Worm (Caenorhabditis elegans): ENCODE data around the gene F10A3.4.

Gene F10A3.4

DNA sequence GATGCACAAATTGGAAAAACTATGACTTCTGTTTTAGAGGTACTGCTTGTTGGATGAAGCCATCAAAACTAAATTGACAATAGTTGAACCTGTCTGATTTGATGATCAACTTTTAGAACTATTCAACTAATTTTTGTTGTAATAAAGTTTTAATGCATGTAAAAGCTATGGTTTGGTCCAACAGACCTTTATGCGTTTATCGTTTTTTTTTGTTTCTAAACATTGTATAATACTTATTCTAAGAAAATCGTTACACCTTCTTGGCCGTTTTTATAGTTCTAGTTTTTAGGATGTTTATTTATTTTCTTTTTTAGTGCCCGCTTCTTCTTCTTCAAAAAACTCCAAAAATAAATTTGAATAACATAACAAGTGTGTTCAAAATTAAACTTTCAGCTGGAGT, 14.8 kb downstream of the F10A3.4 start, which contains the start of gene F10A3.12:
F10A3.12 (plus strand) TSS at position 301 of the 400 bp plus-strand sequence.
- TF ChIP-seq nhr-2 (tag; optimal IDR thresholded peaks at IDR 0.05) (no peak), zip-8 (tag; optimal IDR thresholded peaks at IDR 0.05) (no peak), sem-2 (GFP tag; optimal IDR thresholded peaks at IDR 0.05) (no peak)

DNA sequence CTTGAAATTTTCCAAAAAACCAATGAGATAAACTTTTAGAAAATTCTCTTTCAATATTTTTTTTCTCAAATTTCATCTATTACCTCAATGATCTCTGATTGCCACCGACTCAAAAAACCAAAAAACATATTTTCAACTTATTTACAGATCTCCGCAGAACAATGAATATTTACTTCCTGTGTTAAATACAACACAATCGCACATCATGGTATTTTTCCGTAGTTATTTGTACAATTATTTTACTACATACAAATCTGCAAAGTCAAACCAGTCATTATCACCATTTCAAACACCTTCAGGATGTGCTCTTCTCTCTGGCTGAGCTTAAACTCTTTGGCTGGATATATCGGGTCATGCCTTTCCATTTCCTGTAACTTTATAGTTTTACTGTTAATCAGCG, 17.0 kb downstream of the F10A3.4 start, which contains the start of gene str-108:
str-108 (plus strand) TSS at position 301 of the 400 bp plus-strand sequence.
- TF ChIP-seq ceh-83 (GFP tag; optimal IDR thresholded peaks at IDR 0.05) (no peak), elt-1 (tag; optimal IDR thresholded peaks at IDR 0.05; ENCODE audit: borderline replicate concordance, insufficient read depth) (no peak), lin-32 (GFP tag; optimal IDR thresholded peaks at IDR 0.05) (no peak), drap-1 (GFP tag; optimal IDR thresholded peaks at IDR 0.05) (no peak), zip-8 (tag; optimal IDR thresholded peaks at IDR 0.05) (no peak), lsy-2 (tag; optimal IDR thresholded peaks at IDR 0.05) (no peak), mep-1 (tag; optimal IDR thresholded peaks at IDR 0.05) (no peak), blmp-1 (tag; optimal IDR thresholded peaks at IDR 0.05) (no peak), mab-5 (tag; optimal IDR thresholded peaks at IDR 0.05) (no peak), ztf-11 (tag; optimal IDR thresholded peaks at IDR 0.05) (no peak), tbx-8 (GFP tag; optimal IDR thresholded peaks at IDR 0.05) (no peak), pha-4 (tag; optimal IDR thresholded peaks at IDR 0.05) (no peak), unc-39 (tag; optimal IDR thresholded peaks at IDR 0.05) (no peak), nhr-2 (tag; optimal IDR thresholded peaks at IDR 0.05) (no peak), hlh-1 (tag; optimal IDR thresholded peaks at IDR 0.05) (no peak), nhr-28 (tag; optimal IDR thresholded peaks at IDR 0.05) (no peak), ceh-39 (tag; optimal IDR thresholded peaks at IDR 0.05) (no peak), unc-62 (GFP tag; optimal IDR thresholded peaks at IDR 0.05) (no peak)

DNA sequence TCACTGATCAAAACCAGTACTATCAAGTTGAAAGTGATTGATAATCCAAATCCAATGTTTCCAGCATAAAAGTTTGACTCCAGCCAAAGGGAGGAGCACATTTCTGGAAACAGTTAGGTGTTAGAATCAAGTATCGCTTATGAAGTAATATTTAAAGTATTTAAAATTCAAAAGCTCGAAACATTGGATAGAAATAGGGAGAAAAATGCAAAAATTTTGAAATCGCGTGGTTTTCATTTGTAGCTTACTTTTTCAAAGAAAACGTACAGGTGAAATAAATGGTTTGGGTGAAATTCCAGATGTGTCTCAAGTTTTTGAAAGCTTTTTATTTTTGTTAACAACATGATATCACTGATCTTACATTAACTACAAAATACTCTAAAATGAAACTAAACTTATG, 20.1 kb downstream of the F10A3.4 start, which contains the start of gene str-111:
str-111 (minus strand) TSS at position 101 of the 400 bp plus-strand sequence.
- TF ChIP-seq mep-1 (tag; optimal IDR thresholded peaks at IDR 0.05), result no peak
- TF ChIP-seq drap-1 (GFP tag; optimal IDR thresholded peaks at IDR 0.05), result no peak
- no peak for TF ChIP-seq unc-62 (GFP tag; optimal IDR thresholded peaks at IDR 0.05)
- TF ChIP-seq sem-2 (GFP tag; optimal IDR thresholded peaks at IDR 0.05), result no peak
- no peak for TF ChIP-seq ceh-43 (GFP tag; optimal IDR thresholded peaks at IDR 0.05)

DNA sequence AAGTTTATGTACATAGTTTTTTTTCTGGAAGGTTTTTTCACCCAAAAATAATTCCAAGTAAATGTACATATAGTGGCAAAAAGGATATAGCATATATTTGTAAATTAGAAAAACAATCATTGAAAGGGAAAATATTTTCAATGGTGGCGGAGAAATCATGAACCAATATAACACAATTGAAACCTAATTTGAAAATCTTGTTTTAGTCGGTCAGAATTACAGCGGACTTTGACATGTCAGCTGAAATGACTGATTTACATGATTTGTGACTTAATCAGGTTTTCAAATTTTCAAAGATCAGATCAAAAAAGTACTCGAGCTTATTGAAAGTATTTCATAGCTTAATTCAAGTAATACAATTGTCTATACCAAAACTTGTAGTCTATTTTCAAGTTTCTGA, 22.8 kb downstream of the F10A3.4 start, which contains the start of gene K05D4.9:
K05D4.9 (minus strand) TSS at position 101 of the 400 bp plus-strand sequence.
- TF ChIP-seq ceh-83 (GFP tag; optimal IDR thresholded peaks at IDR 0.05), result no peak
- no peak for TF ChIP-seq blmp-1 (tag; optimal IDR thresholded peaks at IDR 0.05)
- no peak for TF ChIP-seq unc-62 (GFP tag; optimal IDR thresholded peaks at IDR 0.05)
- TF ChIP-seq mls-2 (tag; optimal IDR thresholded peaks at IDR 0.05), result no peak
- TF ChIP-seq drap-1 (GFP tag; optimal IDR thresholded peaks at IDR 0.05), result no peak
- TF ChIP-seq mep-1 (tag; optimal IDR thresholded peaks at IDR 0.05), result no peak
- no peak for TF ChIP-seq lin-13 (tag; optimal IDR thresholded peaks at IDR 0.05)
- TF ChIP-seq hlh-1 (tag; optimal IDR thresholded peaks at IDR 0.05), result no peak
- no peak for TF ChIP-seq tbx-8 (GFP tag; optimal IDR thresholded peaks at IDR 0.05)
- no peak for TF ChIP-seq elt-1 (tag; optimal IDR thresholded peaks at IDR 0.05; ENCODE audit: borderline replicate concordance, insufficient read depth)
- no peak for TF ChIP-seq snpc-4 (tag; optimal IDR thresholded peaks at IDR 0.05)
- TF ChIP-seq mab-5 (tag; optimal IDR thresholded peaks at IDR 0.05), result no peak
- no peak for TF ChIP-seq ceh-39 (tag; optimal IDR thresholded peaks at IDR 0.05)
- TF ChIP-seq nhr-237 (tag; optimal IDR thresholded peaks at IDR 0.05), result no peak
- no peak for TF ChIP-seq M03D4.4 (tag; optimal IDR thresholded peaks at IDR 0.05)
- no peak for TF ChIP-seq nhr-76 (tag; optimal IDR thresholded peaks at IDR 0.05)
- TF ChIP-seq ztf-11 (tag; optimal IDR thresholded peaks at IDR 0.05), result no peak

DNA sequence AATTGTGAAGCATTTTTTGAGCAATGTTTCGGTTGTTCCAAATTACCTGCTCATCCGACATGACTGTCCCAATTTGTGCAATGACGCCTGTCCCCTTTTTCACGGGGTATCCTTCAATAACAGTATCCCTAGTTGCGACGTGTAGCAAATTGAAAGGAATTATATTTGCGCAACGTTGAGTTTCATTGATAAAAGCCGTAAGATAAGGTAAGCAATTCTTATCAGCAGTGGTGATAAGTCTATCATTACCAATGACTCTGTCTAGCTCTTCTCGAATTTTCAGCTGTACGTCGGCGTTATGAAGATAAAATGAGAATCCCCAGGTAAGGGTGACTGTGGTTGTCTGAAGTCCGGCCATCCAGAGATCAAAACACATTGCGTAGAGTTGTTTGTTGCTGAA, 25.2 kb downstream of the F10A3.4 start:
- TF ChIP-seq unc-62 (GFP tag; optimal IDR thresholded peaks at IDR 0.05) (no peak), nhr-237 (tag; optimal IDR thresholded peaks at IDR 0.05) (no peak), flh-1 (GFP tag; optimal IDR thresholded peaks at IDR 0.05) (no peak), ceh-83 (GFP tag; optimal IDR thresholded peaks at IDR 0.05) (no peak), nhr-12 (tag; optimal IDR thresholded peaks at IDR 0.05) (no peak), ces-1 (GFP tag; optimal IDR thresholded peaks at IDR 0.05) (no peak), lin-13 (tag; optimal IDR thresholded peaks at IDR 0.05) (no peak), blmp-1 (tag; optimal IDR thresholded peaks at IDR 0.05) (no peak), mls-2 (tag; optimal IDR thresholded peaks at IDR 0.05) (no peak)

DNA sequence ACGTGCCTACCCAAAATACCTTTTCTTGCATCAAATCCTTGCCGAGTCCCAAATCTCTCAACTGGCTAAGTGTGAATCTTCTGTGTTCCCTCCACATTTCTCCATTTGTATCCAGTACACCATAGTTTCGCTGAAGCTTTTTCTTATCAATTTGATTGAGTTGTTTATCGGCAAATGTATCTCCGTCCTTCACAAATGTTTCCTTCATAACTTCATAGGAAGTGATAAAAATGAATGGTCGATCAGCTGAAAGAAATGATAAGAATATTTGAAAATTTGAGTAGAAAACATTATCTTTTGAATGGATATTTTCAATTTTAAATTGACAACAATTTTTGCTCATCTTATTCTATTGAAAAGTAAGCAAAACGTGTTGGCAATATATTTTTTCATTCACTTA, 26.3 kb downstream of the F10A3.4 start:
- TF ChIP-seq snpc-4 (tag; optimal IDR thresholded peaks at IDR 0.05) (no peak), ham-2 (GFP tag; optimal IDR thresholded peaks at IDR 0.05) (no peak), lsy-2 (tag; optimal IDR thresholded peaks at IDR 0.05) (no peak), ceh-39 (tag; optimal IDR thresholded peaks at IDR 0.05) (no peak), unc-39 (tag; optimal IDR thresholded peaks at IDR 0.05) (no peak), mab-5 (tag; optimal IDR thresholded peaks at IDR 0.05) (no peak), sptf-1 (tag; optimal IDR thresholded peaks at IDR 0.05) (no peak), elt-3 (tag; optimal IDR thresholded peaks at IDR 0.05) (no peak), blmp-1 (tag; optimal IDR thresholded peaks at IDR 0.05) (no peak), elt-1 (tag; optimal IDR thresholded peaks at IDR 0.05; ENCODE audit: borderline replicate concordance, insufficient read depth) (no peak)
